Worm (Caenorhabditis elegans) whole organism, young adult: ENCODE results near the gene C34C12.9.

Experiments used
- B0019.2 ChIP-seq: fragments of 200-800 bp; sonication (Bioruptor generic); conservative IDR thresholded peaks from 2 replicates; pipeline ENCODE4 v1.3.6; 2022; ENCODE audit warnings: missing genetic modification reagents, missing genetic modification characterization, missing compliant biosample characterization
- B0035.1 ChIP-seq: sonication (generic microtip); optimal IDR thresholded peaks from 2 replicates; lab custom pipeline; 2016; ENCODE audit warnings: missing genetic modification characterization, mild to moderate bottlenecking, missing compliant biosample characterization, missing genotype, missing genetic modification reagents
- C17E4.6 ChIP-seq: fragments of 200-800 bp; sonication (Bioruptor generic); IDR thresholded peaks from 2 replicates; pipeline ENCODE4 v1.3.6; 2022; ENCODE audit warnings: missing genetic modification reagents, missing genetic modification characterization, missing compliant biosample characterization
- F10E7.11 ChIP-seq: sonication (generic microtip); optimal IDR thresholded peaks from 2 replicates; lab custom pipeline; 2017; ENCODE audit warnings: mild to moderate bottlenecking, missing genetic modification characterization, moderate library complexity, missing compliant biosample characterization
- F55B11.4 ChIP-seq: sonication (generic microtip); optimal IDR thresholded peaks from 2 replicates; lab custom pipeline; 2016; ENCODE audit warnings: missing compliant biosample characterization, missing genetic modification characterization, borderline replicate concordance; ENCODE audit not compliant: insufficient read depth
- F57C9.4 ChIP-seq: sonication (generic microtip); optimal IDR thresholded peaks from 2 replicates; lab custom pipeline; 2017; ENCODE audit warnings: mild to moderate bottlenecking, missing genetic modification characterization, missing compliant biosample characterization
- Y53G8AR.9 ChIP-seq: fragments of 200-800 bp; sonication (Bioruptor generic); conservative IDR thresholded peaks from 2 replicates; pipeline ENCODE4 v1.3.6; 2022; ENCODE audit warnings: missing genetic modification reagents, missing genetic modification characterization, missing compliant biosample characterization
- Y56A3A.18 ChIP-seq: fragments of 200-800 bp; sonication (Bioruptor generic); IDR thresholded peaks from 2 replicates; pipeline ENCODE4 v1.3.6; 2022; ENCODE audit warnings: missing genetic modification reagents, missing genetic modification characterization, missing compliant biosample characterization
- Y67H2A.10 ChIP-seq: fragments of 200-800 bp; sonication (Bioruptor generic); conservative IDR thresholded peaks from 2 replicates; pipeline ENCODE4 v1.3.6; 2022; ENCODE audit warnings: missing genetic modification reagents, missing genetic modification characterization, missing compliant biosample characterization
- Y79H2A.3 ChIP-seq: fragments of 200-800 bp; sonication (Bioruptor generic); conservative IDR thresholded peaks from 2 replicates; pipeline ENCODE4 v1.3.6; 2022; ENCODE audit warnings: missing genetic modification reagents, missing genetic modification characterization, missing compliant biosample characterization
- ZK185.1 ChIP-seq: sonication (generic microtip); optimal IDR thresholded peaks from 2 replicates; lab custom pipeline; 2016; ENCODE audit warnings: mild to moderate bottlenecking, missing genetic modification characterization, missing compliant biosample characterization; ENCODE audit not compliant: poor library complexity, severe bottlenecking
- akir-1 ChIP-seq: fragments of 200-800 bp; sonication (Bioruptor generic); optimal IDR thresholded peaks from 2 replicates; lab custom pipeline; 2018; ENCODE audit warnings: mild to moderate bottlenecking, missing genetic modification characterization, moderate library complexity, missing compliant biosample characterization
- attf-5 ChIP-seq: fragments of 200-800 bp; sonication (Bioruptor generic); optimal IDR thresholded peaks from 2 replicates; lab custom pipeline; 2018; ENCODE audit warnings: mild to moderate bottlenecking, missing genetic modification characterization, missing compliant biosample characterization
- ceh-100 ChIP-seq: fragments of 200-800 bp; sonication (Bioruptor generic); IDR thresholded peaks from 2 replicates; pipeline ENCODE4 v1.3.6; 2022; ENCODE audit warnings: missing genetic modification reagents, missing genetic modification characterization, missing compliant biosample characterization
- ceh-27 ChIP-seq: fragments of 200-800 bp; sonication (Bioruptor generic); optimal IDR thresholded peaks from 2 replicates; lab custom pipeline; 2018; ENCODE audit warnings: mild to moderate bottlenecking, missing genetic modification characterization, moderate library complexity, missing compliant biosample characterization
- chd-7 ChIP-seq: sonication (generic microtip); optimal IDR thresholded peaks from 2 replicates; lab custom pipeline; 2016; ENCODE audit warnings: mild to moderate bottlenecking, missing genetic modification characterization, moderate library complexity, missing compliant biosample characterization
- die-1 ChIP-seq: sonication (generic microtip); optimal IDR thresholded peaks from 2 replicates; lab custom pipeline; 2016; ENCODE audit warnings: missing genotype, mild to moderate bottlenecking, missing genetic modification characterization, missing compliant biosample characterization
- dox-1 ChIP-seq: fragments of 200-800 bp; sonication (Bioruptor generic); IDR thresholded peaks from 2 replicates; pipeline ENCODE4 v1.3.6; 2022; ENCODE audit warnings: missing genetic modification reagents, missing genetic modification characterization, missing compliant biosample characterization
- dpff-1 ChIP-seq: sonication (generic microtip); optimal IDR thresholded peaks from 2 replicates; lab custom pipeline; 2017; ENCODE audit warnings: mild to moderate bottlenecking, missing genetic modification characterization, missing compliant biosample characterization
- egrh-3 ChIP-seq: fragments of 200-800 bp; sonication (Bioruptor generic); IDR thresholded peaks from 2 replicates; pipeline ENCODE4 v1.3.6; 2022; ENCODE audit warnings: missing genetic modification reagents, missing genetic modification characterization, missing compliant biosample characterization
- ekl-4 ChIP-seq: fragments of 200-800 bp; sonication (Bioruptor generic); IDR thresholded peaks from 2 replicates; pipeline ENCODE4 v1.3.6; 2022; ENCODE audit warnings: missing genetic modification reagents, missing genetic modification characterization, missing compliant biosample characterization
- hmg-1.2 ChIP-seq: fragments of 200-800 bp; sonication (Bioruptor generic); IDR thresholded peaks from 2 replicates; pipeline ENCODE4 v1.3.6; 2022; ENCODE audit warnings: missing genetic modification reagents, missing genetic modification characterization, missing compliant biosample characterization
- hsf-1 ChIP-seq: fragments of 200-800 bp; sonication (Bioruptor generic); IDR thresholded peaks from 2 replicates; pipeline ENCODE4 v1.3.6; 2022; ENCODE audit warnings: missing genetic modification reagents, missing genetic modification characterization, missing compliant biosample characterization
- lin-35 ChIP-seq, 3 experiments: fragments of 150-350 bp in 2 of 3; sonication (generic microtip) in 1 of 3; optimal IDR thresholded peaks; 2 replicates each; lab custom pipeline; 2014 to 2018; ENCODE audit warnings: missing biosample characterization in 3 of 3, missing genetic modification characterization in 3 of 3, missing genetic modification reagents in 3 of 3
- lin-40 ChIP-seq: sonication (generic microtip); optimal IDR thresholded peaks from 2 replicates; lab custom pipeline; 2016; ENCODE audit warnings: missing genetic modification characterization, mild to moderate bottlenecking, missing compliant biosample characterization, missing genotype, missing genetic modification reagents
- lin-54 ChIP-seq: fragments of 200-800 bp; sonication (Bioruptor generic); optimal IDR thresholded peaks from 2 replicates; lab custom pipeline; 2018; ENCODE audit warnings: mild to moderate bottlenecking, missing genetic modification characterization, missing compliant biosample characterization
- lsl-1 ChIP-seq: fragments of 200-800 bp; sonication (Bioruptor generic); optimal IDR thresholded peaks from 2 replicates; lab custom pipeline; 2018; ENCODE audit warnings: mild to moderate bottlenecking, missing genetic modification characterization, moderate library complexity, missing compliant biosample characterization
- madf-10 ChIP-seq: sonication (generic microtip); optimal IDR thresholded peaks from 2 replicates; lab custom pipeline; 2016; ENCODE audit warnings: mild to moderate bottlenecking, missing genetic modification characterization, missing compliant biosample characterization
- madf-3 ChIP-seq: fragments of 200-800 bp; sonication (Bioruptor generic); IDR thresholded peaks from 2 replicates; pipeline ENCODE4 v1.3.6; 2022; ENCODE audit warnings: missing genetic modification reagents, missing genetic modification characterization, missing compliant biosample characterization
- nfyb-1 ChIP-seq: fragments of 200-800 bp; sonication (Bioruptor generic); IDR thresholded peaks from 2 replicates; pipeline ENCODE4 v1.3.6; 2022; ENCODE audit warnings: missing genetic modification reagents, missing genetic modification characterization, missing compliant biosample characterization
- nhr-120 ChIP-seq: fragments of 200-800 bp; sonication (Bioruptor generic); IDR thresholded peaks from 2 replicates; pipeline ENCODE4 v1.3.6; 2022; ENCODE audit warnings: missing genetic modification characterization, missing compliant biosample characterization
- nhr-80 ChIP-seq: sonication (generic microtip); optimal IDR thresholded peaks from 2 replicates; lab custom pipeline; 2016; ENCODE audit warnings: missing genetic modification characterization, missing compliant biosample characterization
- nhr-90 ChIP-seq: sonication (generic microtip); optimal IDR thresholded peaks from 2 replicates; lab custom pipeline; 2016; ENCODE audit warnings: missing genotype, mild to moderate bottlenecking, missing genetic modification characterization, missing compliant biosample characterization
- rec-8 ChIP-seq, 2 experiments: sonication (generic microtip); optimal IDR thresholded peaks; 2 replicates each; lab custom pipeline; 2016; ENCODE audit warnings: mild to moderate bottlenecking in 2 of 2, missing genetic modification characterization in 2 of 2, missing genetic modification reagents in 2 of 2, missing genotype in 2 of 2, missing biosample characterization in 1 of 2, missing compliant biosample characterization in 1 of 2, moderate library complexity in 1 of 2
- repo-1 ChIP-seq: sonication (generic microtip); optimal IDR thresholded peaks from 2 replicates; lab custom pipeline; 2017; ENCODE audit warnings: mild to moderate bottlenecking, missing genetic modification characterization, missing compliant biosample characterization
- sdz-38 ChIP-seq: sonication (generic microtip); optimal IDR thresholded peaks from 2 replicates; lab custom pipeline; 2016; ENCODE audit warnings: missing genotype, missing genetic modification characterization, missing compliant biosample characterization
- sea-2 ChIP-seq: fragments of 200-800 bp; sonication (Bioruptor generic); IDR thresholded peaks from 2 replicates; pipeline ENCODE4 v1.3.6; 2022; ENCODE audit warnings: missing genetic modification characterization, missing compliant biosample characterization
- snpc-1.1 ChIP-seq: sonication (generic microtip); optimal IDR thresholded peaks from 2 replicates; lab custom pipeline; 2017; ENCODE audit warnings: missing genetic modification characterization, mild to moderate bottlenecking, missing compliant biosample characterization, antibody characterized with exemption, moderate library complexity, missing genotype, missing genetic modification reagents; ENCODE audit not compliant: insufficient read depth
- snpc-1.3 ChIP-seq: sonication (generic microtip); optimal IDR thresholded peaks from 2 replicates; lab custom pipeline; 2017; ENCODE audit warnings: missing genetic modification characterization, mild to moderate bottlenecking, missing compliant biosample characterization, antibody characterized with exemption, moderate library complexity, missing genotype, missing genetic modification reagents; ENCODE audit not compliant: insufficient read depth
- snpc-4 ChIP-seq, 5 experiments: fragments of 150-350 bp in 1 of 5; sonication (generic microtip) in 4 of 5; optimal IDR thresholded peaks; 2 replicates each; lab custom pipeline; 2014 to 2018; ENCODE audit warnings: missing genetic modification characterization in 5 of 5, missing biosample characterization in 3 of 5, antibody characterized with exemption in 2 of 5, mild to moderate bottlenecking in 2 of 5, missing compliant biosample characterization in 2 of 5, missing genotype in 2 of 5, moderate library complexity in 2 of 5, missing genetic modification reagents in 1 of 5
- ztf-18 ChIP-seq: sonication (generic microtip); optimal IDR thresholded peaks from 2 replicates; lab custom pipeline; 2016; ENCODE audit warnings: missing genotype, mild to moderate bottlenecking, missing genetic modification characterization, missing compliant biosample characterization
- ztf-25 ChIP-seq: fragments of 200-800 bp; sonication (Bioruptor generic); IDR thresholded peaks from 2 replicates; pipeline ENCODE4 v1.3.6; 2022; ENCODE audit warnings: missing genetic modification reagents, missing genetic modification characterization, missing compliant biosample characterization
- ztf-3 ChIP-seq: fragments of 200-800 bp; sonication (Bioruptor generic); optimal IDR thresholded peaks from 2 replicates; lab custom pipeline; 2018; ENCODE audit warnings: mild to moderate bottlenecking, missing genetic modification characterization, missing compliant biosample characterization

C34C12.9 gene

ce11 chrIII:3475014-3475413 lies 298 bp downstream of the C34C12.9 start:
- TF ChIP-seq rec-8 (tag; optimal IDR thresholded peaks at IDR 0.05; lab: Kevin White, UChicago) = no peak
- no peak for TF ChIP-seq die-1 (tag; lab: Kevin White, UChicago)
- TF ChIP-seq sea-2 (GFP tag; lab: Robert Waterston, UW) = no peak
- TF ChIP-seq chd-7 (tag; lab: Kevin White, UChicago) = no peak
- no peak for TF ChIP-seq F10E7.11 (tag; lab: Kevin White, UChicago)
- TF ChIP-seq snpc-4 (GFP tag; optimal IDR thresholded peaks at IDR 0.05; lab: Kevin White, UChicago) = no peak
- no peak for TF ChIP-seq snpc-4 (tag; optimal IDR thresholded peaks at IDR 0.05; lab: Kevin White, UChicago)
- TF ChIP-seq dox-1 (GFP tag; lab: Robert Waterston, UW) = no peak
- TF ChIP-seq lsl-1 (GFP tag; lab: Kevin White, UChicago) = no peak
- TF ChIP-seq ceh-27 (GFP tag; lab: Kevin White, UChicago) = no peak

ce11 chrIII:3471403-3472053 lies 3.8 kb downstream of the C34C12.9 start, which contains the start of gene rsu-1:
Gene rsu-1 (plus strand): TSS chrIII:3472003.
- TF ChIP-seq B0019.2 (GFP tag; lab: Robert Waterston, UW) (no peak), lin-35 (GFP tag; optimal IDR thresholded peaks at IDR 0.05; lab: Kevin White, UChicago) (peak in 1 of 3 experiments; percentile 24), B0035.1 (tag; lab: Kevin White, UChicago) (no peak), lin-54 (GFP tag; lab: Kevin White, UChicago) (peak; percentile 15), lin-40 (tag; lab: Kevin White, UChicago) (peak; percentile 50), nhr-80 (peak; percentile 58), repo-1 (tag; lab: Kevin White, UChicago) (no peak), snpc-4 (GFP tag; optimal IDR thresholded peaks at IDR 0.05; lab: Kevin White, UChicago) (no peak), snpc-4 (tag; optimal IDR thresholded peaks at IDR 0.05; lab: Kevin White, UChicago) (no peak), attf-5 (peak; percentile 31), sea-2 (GFP tag; lab: Robert Waterston, UW) (no peak), madf-3 (GFP tag; lab: Robert Waterston, UW) (no peak), egrh-3 (GFP tag; lab: Robert Waterston, UW) (0 out of 2 replicates have a peak, but pooled peaks have one; percentile 18), Y53G8AR.9 (GFP tag; lab: Robert Waterston, UW) (0 out of 2 replicates have a peak, but pooled peaks have one; percentile 12), Y56A3A.18 (peak; percentile 28; the same call in 1 of the 2 replicates), nfyb-1 (GFP tag; lab: Robert Waterston, UW) (no peak), nhr-120 (no peak), ekl-4 (no peak), chd-7 (tag; lab: Kevin White, UChicago) (no peak), ZK185.1 (tag; lab: Kevin White, UChicago) (peak; percentile 64), hsf-1 (GFP tag; lab: Robert Waterston, UW) (no peak), dpff-1 (tag; lab: Kevin White, UChicago) (no peak), madf-10 (tag; lab: Kevin White, UChicago) (no peak), ztf-3 (GFP tag; lab: Kevin White, UChicago) (no peak), ceh-27 (GFP tag; lab: Kevin White, UChicago) (peak; percentile 14), Y67H2A.10 (GFP tag; lab: Robert Waterston, UW) (no peak), akir-1 (GFP tag; lab: Kevin White, UChicago) (no peak), F55B11.4 (tag; lab: Kevin White, UChicago) (no peak), F57C9.4 (tag; lab: Kevin White, UChicago) (no peak), ztf-25 (GFP tag; lab: Robert Waterston, UW) (no peak), snpc-1.1 (tag; lab: Kevin White, UChicago) (no peak), Y79H2A.3 (no peak), ceh-100 (GFP tag; lab: Robert Waterston, UW) (no peak), hmg-1.2 (GFP tag; lab: Robert Waterston, UW) (peak; percentile 83), C17E4.6 (no peak), snpc-1.3 (tag; lab: Kevin White, UChicago) (no peak), ztf-18 (no peak), nhr-90 (tag; lab: Kevin White, UChicago) (no peak), sdz-38 (no peak)
